Worm (Caenorhabditis elegans) whole organism, early embryonic: ENCODE measurements around the gene srt-27.

ENCODE experiments used
- B0310.2 ChIP-seq: sonication (generic microtip); optimal IDR thresholded peaks from 2 replicates; lab custom pipeline; 2016; ENCODE audit warnings: mild to moderate bottlenecking, missing genetic modification characterization, missing compliant biosample characterization
- F13C5.2 ChIP-seq: sonication (generic microtip); optimal IDR thresholded peaks from 2 replicates; lab custom pipeline; 2017; ENCODE audit warnings: mild to moderate bottlenecking, missing genetic modification characterization, inconsistent platforms, missing compliant biosample characterization
- aly-1 ChIP-seq: sonication (generic microtip); optimal IDR thresholded peaks from 2 replicates; lab custom pipeline; 2016; ENCODE audit warnings: missing genetic modification characterization, missing compliant biosample characterization
- ama-1 ChIP-seq: fragments of 150-350 bp; optimal IDR thresholded peaks from 2 replicates; lab custom pipeline; 2014
- ceh-13 ChIP-seq: fragments of 200-800 bp; sonication (Bioruptor generic); optimal IDR thresholded peaks from 2 replicates; lab custom pipeline; 2018; ENCODE audit warnings: mild to moderate bottlenecking, missing genetic modification characterization, missing compliant biosample characterization
- ceh-36 ChIP-seq: sonication (generic microtip); optimal IDR thresholded peaks from 2 replicates; lab custom pipeline; 2016; ENCODE audit warnings: missing genetic modification characterization, inconsistent platforms, missing compliant biosample characterization
- ets-7 ChIP-seq: sonication (generic microtip); optimal IDR thresholded peaks from 2 replicates; lab custom pipeline; 2016; ENCODE audit warnings: missing genotype, missing genetic modification characterization, missing compliant biosample characterization
- flt-1 ChIP-seq: fragments of 200-800 bp; sonication (Bioruptor generic); IDR thresholded peaks from 2 replicates; pipeline ENCODE4 v1.3.6; 2022; ENCODE audit warnings: missing genetic modification characterization, missing compliant biosample characterization
- hmbx-1 ChIP-seq: sonication (generic microtip); optimal IDR thresholded peaks from 2 replicates; lab custom pipeline; 2016; ENCODE audit warnings: mild to moderate bottlenecking, missing genetic modification characterization, missing compliant biosample characterization
- hmg-4 ChIP-seq: fragments of 200-800 bp; sonication (Bioruptor generic); optimal IDR thresholded peaks from 2 replicates; lab custom pipeline; 2018; ENCODE audit warnings: mild to moderate bottlenecking, missing genetic modification characterization, missing compliant biosample characterization
- hnd-1 ChIP-seq: sonication (generic microtip); optimal IDR thresholded peaks from 2 replicates; lab custom pipeline; 2016; ENCODE audit warnings: missing genetic modification characterization, missing compliant biosample characterization
- pes-1 ChIP-seq: fragments of 200-800 bp; sonication (Bioruptor generic); IDR thresholded peaks from 2 replicates; pipeline ENCODE4 v1.3.6; 2022; ENCODE audit warnings: missing genetic modification reagents, missing genetic modification characterization, missing compliant biosample characterization
- scrt-1 ChIP-seq: fragments of 200-800 bp; sonication (Bioruptor generic); IDR thresholded peaks from 2 replicates; pipeline ENCODE4 v1.3.6; 2022; ENCODE audit warnings: missing genetic modification characterization, missing compliant biosample characterization
- sea-1 ChIP-seq: fragments of 200-800 bp; sonication (Bioruptor generic); conservative IDR thresholded peaks from 2 replicates; pipeline ENCODE4 v1.3.6; 2022; ENCODE audit warnings: missing genetic modification characterization, missing compliant biosample characterization
- tbx-11 ChIP-seq: fragments of 200-800 bp; sonication (Bioruptor generic); IDR thresholded peaks from 2 replicates; pipeline ENCODE4 v1.3.6; 2022; ENCODE audit warnings: missing genetic modification characterization, missing compliant biosample characterization
- tbx-37 ChIP-seq: fragments of 200-800 bp; sonication (Bioruptor generic); conservative IDR thresholded peaks from 2 replicates; pipeline ENCODE4 v1.3.6; 2022; ENCODE audit warnings: missing genetic modification reagents, missing genetic modification characterization, missing compliant biosample characterization
- tra-4 ChIP-seq: sonication (generic microtip); optimal IDR thresholded peaks from 2 replicates; lab custom pipeline; 2017; ENCODE audit warnings: missing genetic modification characterization, missing compliant biosample characterization

Gene srt-27

DNA sequence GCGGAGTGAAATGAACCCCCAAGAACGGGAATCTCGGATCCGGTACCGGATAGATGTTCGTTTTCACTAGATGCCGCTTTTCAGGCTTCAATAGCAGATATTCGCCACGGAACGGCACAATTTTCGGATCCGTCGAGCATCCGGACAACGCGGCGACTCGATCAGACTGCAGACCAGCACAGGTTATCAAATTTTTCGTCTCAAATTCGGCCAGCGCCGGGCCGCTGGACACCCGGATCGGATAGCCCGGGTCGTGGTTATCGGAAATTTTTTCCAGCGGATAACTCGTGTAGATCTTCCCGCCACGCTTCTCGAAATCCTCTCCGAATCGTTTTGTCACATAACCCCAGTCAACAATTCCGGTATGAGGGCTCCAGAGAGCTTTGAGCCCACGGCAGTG, 30.2 kb downstream of the srt-27 start:
- TF ChIP-seq hnd-1 (no peak), flt-1 (GFP tag; lab: Robert Waterston, UW) (no peak), hmbx-1 (no peak), pes-1 (no peak), tbx-11 (GFP tag; lab: Robert Waterston, UW) (no peak), B0310.2 (no peak), ceh-13 (GFP tag; lab: Kevin White, UChicago) (no peak)

DNA sequence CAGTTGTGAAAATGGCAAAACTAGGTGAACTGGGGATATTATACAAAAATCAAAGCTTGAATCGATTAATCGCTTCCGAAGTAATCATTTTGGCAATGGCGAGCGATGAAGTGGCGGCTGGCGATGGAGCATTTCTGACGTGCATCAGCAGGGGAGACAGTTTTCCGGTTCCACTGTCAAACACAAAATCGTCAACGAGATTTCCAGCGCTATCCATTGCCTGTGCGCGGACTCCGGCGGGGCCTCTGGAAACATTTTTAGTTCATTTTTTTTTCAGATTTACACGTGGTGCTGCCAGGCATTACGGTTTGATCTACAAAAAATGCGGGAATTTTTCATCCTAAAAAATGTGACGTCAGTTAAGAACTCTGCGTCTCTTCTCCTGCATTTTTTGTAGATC, 32.1 kb downstream of the srt-27 start:
- no peak for TF ChIP-seq ama-1 (lab: Kevin White, UChicago)
- no peak for TF ChIP-seq sea-1 (GFP tag; lab: Robert Waterston, UW)
- TF ChIP-seq hnd-1 = no peak
- no peak for TF ChIP-seq F13C5.2
- TF ChIP-seq aly-1 (tag; lab: Kevin White, UChicago) = no peak
- TF ChIP-seq tra-4 = no peak
- TF ChIP-seq pes-1 = no peak
- no peak for TF ChIP-seq ceh-36
- TF ChIP-seq ets-7 (tag; lab: Kevin White, UChicago) = no peak
- TF ChIP-seq hmbx-1 = no peak
- TF ChIP-seq scrt-1 (GFP tag; lab: Robert Waterston, UW) = no peak
- TF ChIP-seq flt-1 (GFP tag; lab: Robert Waterston, UW) = no peak
- TF ChIP-seq tbx-11 (GFP tag; lab: Robert Waterston, UW) = no peak
- TF ChIP-seq hmg-4 (GFP tag; lab: Kevin White, UChicago) = no peak
- no peak for TF ChIP-seq tbx-37 (GFP tag; lab: Robert Waterston, UW)

DNA sequence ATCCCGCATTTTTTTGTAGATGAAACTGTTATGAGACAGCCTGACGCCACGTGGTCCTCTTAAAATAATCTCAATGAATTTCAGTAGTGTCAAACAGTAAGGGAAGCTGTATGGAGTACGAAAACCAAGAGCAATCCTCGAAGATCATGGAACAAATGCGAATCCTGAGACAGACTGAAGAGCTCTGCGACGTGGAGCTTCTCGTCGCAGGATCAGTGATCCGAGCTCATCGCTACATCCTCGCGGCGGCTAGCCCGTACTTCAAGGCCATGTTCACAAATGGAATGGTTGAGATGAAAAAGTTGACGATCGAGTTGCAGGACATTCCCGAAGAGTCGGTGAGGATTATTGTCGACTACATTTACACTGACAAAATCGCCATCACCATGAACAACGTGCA, 36.4 kb downstream of the srt-27 start:
- TF ChIP-seq sea-1 (GFP tag; lab: Robert Waterston, UW) (no peak), ama-1 (lab: Kevin White, UChicago) (no peak), B0310.2 (no peak), aly-1 (tag; lab: Kevin White, UChicago) (no peak), scrt-1 (GFP tag; lab: Robert Waterston, UW) (no peak), F13C5.2 (no peak), ceh-13 (GFP tag; lab: Kevin White, UChicago) (no peak), pes-1 (no peak), hmg-4 (GFP tag; lab: Kevin White, UChicago) (no peak), hnd-1 (no peak), flt-1 (GFP tag; lab: Robert Waterston, UW) (no peak), tbx-11 (GFP tag; lab: Robert Waterston, UW) (no peak), tbx-37 (GFP tag; lab: Robert Waterston, UW) (no peak), hmbx-1 (no peak), ceh-36 (no peak), ets-7 (tag; lab: Kevin White, UChicago) (no peak), tra-4 (no peak)

DNA sequence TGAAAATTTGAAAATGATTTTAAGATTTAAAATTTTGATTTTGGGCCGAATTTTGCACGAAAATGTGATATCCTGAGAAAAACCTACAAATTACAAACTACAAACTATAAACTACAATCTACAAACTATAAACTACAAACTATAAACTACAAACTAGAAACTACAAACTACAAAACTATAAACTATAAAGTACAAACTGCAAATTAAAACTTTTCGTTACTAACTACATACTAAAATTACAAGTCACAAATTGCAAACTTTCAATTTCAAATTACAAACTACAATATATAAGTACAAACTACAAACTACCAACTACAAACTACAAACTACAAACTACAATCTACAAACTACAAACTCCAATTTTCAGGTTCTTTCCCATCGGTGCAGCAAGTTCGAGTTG, 37.2 kb downstream of the srt-27 start:
- TF ChIP-seq hnd-1 (no peak), tra-4 (no peak), F13C5.2 (no peak)

DNA sequence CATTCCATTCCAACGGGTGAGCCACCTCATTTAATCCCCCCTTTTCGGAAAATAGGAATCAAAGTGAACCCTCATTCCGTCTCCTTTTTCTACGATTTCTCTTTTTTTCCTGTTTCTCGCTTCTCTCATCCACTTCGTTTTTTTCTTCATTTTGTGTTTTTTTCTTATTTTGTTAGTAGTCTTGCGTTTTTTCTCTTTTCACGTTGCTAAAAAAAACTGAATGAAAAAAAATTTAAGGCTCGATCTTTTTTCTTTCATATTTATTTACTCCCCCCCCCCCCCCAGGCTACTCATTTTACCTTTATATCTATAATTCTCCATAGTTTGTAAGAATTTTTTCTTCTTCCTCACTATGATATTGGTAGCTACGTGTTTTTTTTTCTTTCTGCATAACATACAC, 43.0 kb downstream of the srt-27 start:
- TF ChIP-seq aly-1 (tag; lab: Kevin White, UChicago) = no peak
- TF ChIP-seq hnd-1 = no peak
- no peak for TF ChIP-seq pes-1
- TF ChIP-seq tra-4 = no peak
- no peak for TF ChIP-seq B0310.2
- TF ChIP-seq tbx-11 (GFP tag; lab: Robert Waterston, UW) = no peak
- TF ChIP-seq ceh-13 (GFP tag; lab: Kevin White, UChicago) = no peak
- no peak for TF ChIP-seq F13C5.2
- TF ChIP-seq scrt-1 (GFP tag; lab: Robert Waterston, UW) = no peak
- TF ChIP-seq flt-1 (GFP tag; lab: Robert Waterston, UW) = no peak
- TF ChIP-seq ceh-36 = no peak
- TF ChIP-seq sea-1 (GFP tag; lab: Robert Waterston, UW) = no peak
- TF ChIP-seq hmg-4 (GFP tag; lab: Kevin White, UChicago) = no peak
- no peak for TF ChIP-seq hmbx-1
- TF ChIP-seq ama-1 (lab: Kevin White, UChicago) = no peak
- TF ChIP-seq tbx-37 (GFP tag; lab: Robert Waterston, UW) = no peak
- TF ChIP-seq ets-7 (tag; lab: Kevin White, UChicago) = no peak

DNA sequence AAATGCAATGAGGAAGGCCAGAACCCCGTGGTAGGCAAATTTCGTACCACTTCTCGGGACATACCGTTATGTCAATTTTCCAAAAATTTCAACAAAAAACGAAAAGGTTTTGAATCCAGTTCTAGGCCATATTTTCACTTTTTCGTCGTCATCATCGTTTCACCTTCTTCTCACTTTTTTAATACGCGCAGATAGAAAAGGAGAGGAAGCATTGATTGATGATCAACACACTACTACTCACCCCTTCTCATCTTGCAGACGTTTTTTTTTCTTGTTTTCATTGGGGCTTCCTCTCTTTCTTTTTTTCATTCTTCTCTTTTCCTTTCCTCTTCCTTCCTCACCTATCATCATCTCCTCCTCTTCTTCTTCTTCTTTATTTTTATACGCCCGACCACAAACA, 45.0 kb downstream of the srt-27 start:
- no peak for TF ChIP-seq scrt-1 (GFP tag; lab: Robert Waterston, UW)
- no peak for TF ChIP-seq ceh-13 (GFP tag; lab: Kevin White, UChicago)
- TF ChIP-seq ets-7 (tag; lab: Kevin White, UChicago) = no peak
- TF ChIP-seq hmbx-1 = no peak
- TF ChIP-seq ama-1 (lab: Kevin White, UChicago) = no peak
- TF ChIP-seq tbx-11 (GFP tag; lab: Robert Waterston, UW) = no peak
- no peak for TF ChIP-seq sea-1 (GFP tag; lab: Robert Waterston, UW)
- TF ChIP-seq B0310.2 = no peak
- TF ChIP-seq flt-1 (GFP tag; lab: Robert Waterston, UW) = no peak
- no peak for TF ChIP-seq aly-1 (tag; lab: Kevin White, UChicago)
- TF ChIP-seq tbx-37 (GFP tag; lab: Robert Waterston, UW) = no peak
- no peak for TF ChIP-seq ceh-36
- TF ChIP-seq pes-1 = no peak
- no peak for TF ChIP-seq tra-4
- TF ChIP-seq F13C5.2 = no peak
- TF ChIP-seq hmg-4 (GFP tag; lab: Kevin White, UChicago) = no peak

DNA sequence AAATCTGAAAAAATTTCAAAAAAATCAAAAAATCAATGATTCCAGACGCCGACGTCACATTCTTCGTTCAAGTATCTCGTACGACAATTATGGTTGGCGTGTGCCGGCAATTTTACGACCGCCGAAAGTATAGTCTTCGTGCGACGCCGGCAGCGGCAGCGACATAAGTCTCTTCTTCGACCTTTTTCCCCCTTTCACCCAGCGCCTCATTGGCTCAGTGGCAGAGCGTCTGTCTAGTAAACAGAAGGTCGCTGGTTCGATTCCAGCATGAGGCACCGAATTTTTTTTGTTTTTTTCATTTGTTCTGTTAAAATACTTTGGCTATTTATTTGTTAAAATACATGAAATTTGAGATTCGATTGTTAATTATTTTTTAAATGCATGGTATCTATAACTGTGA, 46.9 kb downstream of the srt-27 start:
- TF ChIP-seq ets-7 (tag; lab: Kevin White, UChicago) (peak; percentile 15), hmbx-1 (no peak), F13C5.2 (peak; percentile 6), hmg-4 (GFP tag; lab: Kevin White, UChicago) (peak; percentile 77), tbx-11 (GFP tag; lab: Robert Waterston, UW) (peak; percentile 92), ceh-36 (peak; percentile 60), tbx-37 (GFP tag; lab: Robert Waterston, UW) (peak; percentile 58), sea-1 (GFP tag; lab: Robert Waterston, UW) (peak; percentile 83; the same call in 1 of the 2 replicates), ama-1 (lab: Kevin White, UChicago) (no peak), B0310.2 (peak; percentile 61), flt-1 (GFP tag; lab: Robert Waterston, UW) (peak; percentile 85), pes-1 (peak; percentile 91), ceh-13 (GFP tag; lab: Kevin White, UChicago) (peak; percentile 53), aly-1 (tag; lab: Kevin White, UChicago) (peak; percentile 84), hnd-1 (peak; percentile 45), tra-4 (peak; percentile 33), scrt-1 (GFP tag; lab: Robert Waterston, UW) (peak; percentile 72; the same call in 1 of the 2 replicates)
